Fruit fly (Drosophila melanogaster): ENCODE measurements around the gene CG11444.

CG11444 gene

dm6 chrX:4505318-4505717 is 48.9 kb downstream of the CG11444 start (continued):
- peak; percentile 9 for TF ChIP-seq Ets65A (GFP tag)
- TF ChIP-seq pita (GFP tag; optimal IDR thresholded peaks at IDR 0.05), result no peak
- TF ChIP-seq CG3281 (GFP tag; optimal IDR thresholded peaks at IDR 0.05), result no peak
- no peak for TF ChIP-seq HLH3B (GFP tag; IDR thresholded peaks at IDR 0.05)
- no peak for TF ChIP-seq cato (GFP tag; optimal IDR thresholded peaks at IDR 0.05; ENCODE audit: borderline replicate concordance)
- peak in 1 of 2 experiments; percentile 39 for TF ChIP-seq bsh (GFP tag; optimal IDR thresholded peaks at IDR 0.05)
- no peak for TF ChIP-seq bowl (GFP tag; IDR thresholded peaks at IDR 0.05)
- TF ChIP-seq dmrt11E (tag; optimal IDR thresholded peaks at IDR 0.05), result peak; percentile 55
- TF ChIP-seq CG4707 (GFP tag; optimal IDR thresholded peaks at IDR 0.05), result no peak
- peak; percentile 19 for TF ChIP-seq Hsf (GFP tag; optimal IDR thresholded peaks at IDR 0.05)
- no peak for TF ChIP-seq Mes4 (GFP tag; optimal IDR thresholded peaks at IDR 0.05)
- TF ChIP-seq CG10431 (GFP tag; optimal IDR thresholded peaks at IDR 0.05), result no peak
- TF ChIP-seq fd3F (GFP tag; optimal IDR thresholded peaks at IDR 0.05), result no peak
- TF ChIP-seq NC2β (GFP tag; optimal IDR thresholded peaks at IDR 0.05), result no peak
- no peak for TF ChIP-seq Abd-B (GFP tag; optimal IDR thresholded peaks at IDR 0.05)
- TF ChIP-seq dysf (GFP tag; IDR thresholded peaks at IDR 0.05), result 0 out of 3 replicates have a peak, but pooled peaks have one; percentile 12
- TF ChIP-seq chn (GFP tag; optimal IDR thresholded peaks at IDR 0.05), result no peak
- peak; percentile 14 for TF ChIP-seq lab (GFP tag; optimal IDR thresholded peaks at IDR 0.05)
- TF ChIP-seq CG7372 (GFP tag; IDR thresholded peaks at IDR 0.05), result no peak
- no peak for TF ChIP-seq Nf-YC (tag; optimal IDR thresholded peaks at IDR 0.05)
- TF ChIP-seq salm (tag; optimal IDR thresholded peaks at IDR 0.05), result no peak
- no peak for TF ChIP-seq Oaz (GFP tag; IDR thresholded peaks at IDR 0.05)
- no peak for TF ChIP-seq corto (GFP tag; optimal IDR thresholded peaks at IDR 0.05)
- no peak for TF ChIP-seq danr (GFP tag; IDR thresholded peaks at IDR 0.05)
- no peak for TF ChIP-seq BtbVII (GFP tag; optimal IDR thresholded peaks at IDR 0.05)
- TF ChIP-seq CG6175 (GFP tag; IDR thresholded peaks at IDR 0.05), result no peak
- peak; percentile 29 for TF ChIP-seq unpg (GFP tag; optimal IDR thresholded peaks at IDR 0.05)
- TF ChIP-seq MTF-1 (GFP tag; optimal IDR thresholded peaks at IDR 0.05; ENCODE audit: borderline replicate concordance), result no peak
- no peak for TF ChIP-seq CG13296 (GFP tag; optimal IDR thresholded peaks at IDR 0.05)
- TF ChIP-seq TFAM (GFP tag; optimal IDR thresholded peaks at IDR 0.05), result no peak
- TF ChIP-seq hkb (optimal IDR thresholded peaks at IDR 0.05), result no peak
- no peak for TF ChIP-seq hkb (GFP tag; IDR thresholded peaks at IDR 0.05)
- TF ChIP-seq CG6854 (GFP tag; optimal IDR thresholded peaks at IDR 0.05), result no peak
- no peak for TF ChIP-seq CG17186 (GFP tag; optimal IDR thresholded peaks at IDR 0.05)
- no peak for TF ChIP-seq CG14965 (GFP tag; optimal IDR thresholded peaks at IDR 0.05; ENCODE audit: borderline replicate concordance)
- peak; percentile 63 for TF ChIP-seq gem (tag; optimal IDR thresholded peaks at IDR 0.05)
- no peak for TF ChIP-seq ham (GFP tag; IDR thresholded peaks at IDR 0.05)
- TF ChIP-seq cas (GFP tag; IDR thresholded peaks at IDR 0.05), result no peak
- no peak for TF ChIP-seq crol (GFP tag; IDR thresholded peaks at IDR 0.05)
- no peak for TF ChIP-seq CG16813 (GFP tag; IDR thresholded peaks at IDR 0.05; ENCODE audit: partially characterized antibody)
- TF ChIP-seq CG6689 (GFP tag; IDR thresholded peaks at IDR 0.05), result peak; percentile 48; the same call in 1 of the 2 replicates
- TF ChIP-seq Hmr (GFP tag; optimal IDR thresholded peaks at IDR 0.05), result peak; percentile 18
- TF ChIP-seq CG30431 (GFP tag; optimal IDR thresholded peaks at IDR 0.05), result peak; percentile 6
- peak; percentile 11 for TF ChIP-seq CG17385 (GFP tag; optimal IDR thresholded peaks at IDR 0.05)
- no peak for TF ChIP-seq dati (GFP tag; IDR thresholded peaks at IDR 0.05)
- TF ChIP-seq CG12391 (tag; optimal IDR thresholded peaks at IDR 0.05), result peak; percentile 36
- no peak for TF ChIP-seq CrebB (tag; optimal IDR thresholded peaks at IDR 0.05)
- TF ChIP-seq CG9609 (GFP tag; optimal IDR thresholded peaks at IDR 0.05), result no peak
- no peak for TF ChIP-seq CG10959 (GFP tag; IDR thresholded peaks at IDR 0.05)
- TF ChIP-seq ERR (GFP tag; optimal IDR thresholded peaks at IDR 0.05), result no peak
- no peak for TF ChIP-seq ac (GFP tag; optimal IDR thresholded peaks at IDR 0.05)
- no peak for TF ChIP-seq CG11560 (tag; IDR thresholded peaks at IDR 0.05)

Measured in whole organism, embryonic.